Fruit fly (Drosophila melanogaster) whole organism, embryonic: ENCODE results near the gene Rbf2.

ENCODE experiments used
- Ada2b ChIP-seq: fragments of 200-800 bp; sonication (Bioruptor generic); IDR thresholded peaks from 2 replicates; pipeline ENCODE4 v1.3.6; 2022; ENCODE audit warnings: missing biosample characterization, missing genetic modification characterization
- CG12155 ChIP-seq: fragments of 200-800 bp; sonication (Bioruptor generic); optimal IDR thresholded peaks from 3 replicates; lab custom pipeline; 2016; ENCODE audit warnings: missing biosample characterization, missing genetic modification characterization
- CG13123 ChIP-seq: fragments of 200-800 bp; sonication (Bioruptor generic); optimal IDR thresholded peaks from 2 replicates; lab custom pipeline; 2016; ENCODE audit warnings: missing biosample characterization, missing genetic modification characterization
- CG13296 ChIP-seq: fragments of 200-800 bp; sonication (Bioruptor generic); optimal IDR thresholded peaks from 3 replicates; lab custom pipeline; 2018; ENCODE audit warnings: missing biosample characterization, mild to moderate bottlenecking, missing genetic modification characterization
- CG15073 ChIP-seq: fragments of 200-800 bp; sonication (Bioruptor generic); optimal IDR thresholded peaks from 2 replicates; lab custom pipeline; 2016; ENCODE audit warnings: missing biosample characterization, missing genetic modification characterization
- CG17912 ChIP-seq: fragments of 200-800 bp; sonication (Bioruptor generic); optimal IDR thresholded peaks from 2 replicates; lab custom pipeline; 2018; ENCODE audit warnings: missing biosample characterization, mild to moderate bottlenecking, missing genetic modification characterization
- CG1832 ChIP-seq: fragments of 200-800 bp; sonication (Bioruptor generic); optimal IDR thresholded peaks from 2 replicates; lab custom pipeline; 2017; ENCODE audit warnings: missing biosample characterization, mild to moderate bottlenecking, missing genetic modification characterization, inconsistent platforms
- CG30431 ChIP-seq: fragments of 200-800 bp; sonication (Bioruptor generic); optimal IDR thresholded peaks from 2 replicates; lab custom pipeline; 2017; ENCODE audit warnings: missing biosample characterization, missing genetic modification characterization
- CG34224 ChIP-seq: fragments of 200-800 bp; sonication (Bioruptor generic); IDR thresholded peaks from 3 replicates; pipeline ENCODE4 v1.3.6; 2022; ENCODE audit warnings: missing biosample characterization, missing genetic modification characterization; ENCODE audit not compliant: partially characterized antibody
- CG3847 ChIP-seq: fragments of 200-800 bp; sonication (Bioruptor generic); IDR thresholded peaks from 2 replicates; pipeline ENCODE4 v1.3.6; 2022; ENCODE audit warnings: missing biosample characterization, missing genetic modification characterization
- CG5180 ChIP-seq: fragments of 200-800 bp; sonication (Bioruptor generic); optimal IDR thresholded peaks from 3 replicates; lab custom pipeline; 2017; ENCODE audit warnings: missing biosample characterization, missing genetic modification characterization, mild to moderate bottlenecking, moderate library complexity, missing genetic modification reagents
- CG5953 ChIP-seq: fragments of 200-800 bp; sonication (Bioruptor generic); IDR thresholded peaks from 2 replicates; pipeline ENCODE4 v1.3.6; 2022; ENCODE audit warnings: missing biosample characterization, missing genetic modification characterization
- CG6813 ChIP-seq: fragments of 200-800 bp; sonication (Bioruptor generic); optimal IDR thresholded peaks from 2 replicates; lab custom pipeline; 2017; ENCODE audit warnings: missing biosample characterization, missing genetic modification characterization, mild to moderate bottlenecking, moderate library complexity, missing genetic modification reagents
- CG7357 ChIP-seq: fragments of 200-800 bp; sonication (Bioruptor generic); IDR thresholded peaks from 3 replicates; pipeline ENCODE4 v1.3.6; 2022; ENCODE audit warnings: missing biosample characterization, missing genetic modification characterization
- CG7963 ChIP-seq: fragments of 200-800 bp; sonication (Bioruptor generic); IDR thresholded peaks from 3 replicates; pipeline ENCODE4 v1.3.6; 2022; ENCODE audit warnings: missing biosample characterization, missing genetic modification characterization; ENCODE audit not compliant: partially characterized antibody
- CG8290 ChIP-seq, 3 experiments: fragments of 200-800 bp; sonication (Bioruptor generic); optimal IDR thresholded peaks; 2 replicates each; lab custom pipeline; 2016 to 2019; ENCODE audit warnings: missing biosample characterization in 3 of 3, missing genetic modification characterization in 3 of 3, mild to moderate bottlenecking in 2 of 3, moderate library complexity in 1 of 3
- CG8765 ChIP-seq: fragments of 200-800 bp; sonication (Bioruptor generic); IDR thresholded peaks from 2 replicates; pipeline ENCODE4 v1.3.6; 2022; ENCODE audit warnings: missing biosample characterization, missing genetic modification characterization
- CG9797 ChIP-seq: fragments of 200-800 bp; sonication (Bioruptor generic); optimal IDR thresholded peaks from 3 replicates; lab custom pipeline; 2018; ENCODE audit warnings: missing biosample characterization, mild to moderate bottlenecking, missing genetic modification characterization
- CHES-1-like ChIP-seq: fragments of 200-800 bp; sonication (Bioruptor generic); optimal IDR thresholded peaks from 2 replicates; lab custom pipeline; 2016; ENCODE audit warnings: missing biosample characterization, missing genetic modification characterization
- Doc2 ChIP-seq: fragments of 200-800 bp; sonication (Bioruptor generic); IDR thresholded peaks from 2 replicates; pipeline ENCODE4 v1.3.6; 2022; ENCODE audit warnings: missing biosample characterization, missing genetic modification characterization
- Elba2 ChIP-seq: fragments of 200-800 bp; sonication (Bioruptor generic); optimal IDR thresholded peaks from 3 replicates; lab custom pipeline; 2016; ENCODE audit warnings: missing biosample characterization, missing genetic modification characterization
- HLH4C ChIP-seq: fragments of 200-800 bp; sonication (Bioruptor generic); IDR thresholded peaks from 3 replicates; pipeline ENCODE4 v1.3.6; 2022; ENCODE audit warnings: missing biosample characterization, missing genetic modification characterization; ENCODE audit not compliant: partially characterized antibody
- HLH54F ChIP-seq: fragments of 200-800 bp; sonication (Bioruptor generic); optimal IDR thresholded peaks from 3 replicates; lab custom pipeline; 2016; ENCODE audit warnings: missing biosample characterization, missing genetic modification characterization
- Med ChIP-seq: fragments of 200-800 bp; sonication (Bioruptor generic); peaks from one replicate; lab custom pipeline; 2016; ENCODE audit warnings: missing biosample characterization, missing genetic modification characterization, mild to moderate bottlenecking, inconsistent platforms, moderate library complexity
- Myb ChIP-seq: fragments of 200-800 bp; sonication (Bioruptor generic); optimal IDR thresholded peaks from 2 replicates; lab custom pipeline; 2016; ENCODE audit warnings: missing biosample characterization, missing genetic modification characterization
- Nf-YB ChIP-seq: fragments of 200-800 bp; sonication (Bioruptor generic); optimal IDR thresholded peaks from 3 replicates; lab custom pipeline; 2019; ENCODE audit warnings: missing biosample characterization, mild to moderate bottlenecking, missing genetic modification characterization, moderate library complexity
- Nf-YC ChIP-seq: fragments of 200-800 bp; optimal IDR thresholded peaks from 3 replicates; lab custom pipeline; 2019; ENCODE audit warnings: missing biosample characterization, mild to moderate bottlenecking, missing genetic modification characterization, moderate library complexity
- Optix ChIP-seq: fragments of 200-800 bp; sonication (Bioruptor generic); IDR thresholded peaks from 3 replicates; pipeline ENCODE4 v1.3.6; 2022; ENCODE audit warnings: missing biosample characterization, missing genetic modification characterization
- Pdp1 ChIP-seq, 2 experiments: fragments of 200-800 bp; sonication (Bioruptor generic); optimal IDR thresholded peaks; 3 replicates each; lab custom pipeline; 2016; ENCODE audit warnings: missing biosample characterization in 2 of 2, missing genetic modification characterization in 2 of 2, mild to moderate bottlenecking in 1 of 2, moderate library complexity in 1 of 2
- Ptx1 ChIP-seq: fragments of 200-800 bp; sonication (Bioruptor generic); IDR thresholded peaks from 2 replicates; pipeline ENCODE4 v1.3.6; 2022; ENCODE audit warnings: missing biosample characterization, missing genetic modification characterization
- Sin3A ChIP-seq: fragments of >200 bp; optimal IDR thresholded peaks from 2 replicates; lab custom pipeline; 2018
- Ssrp ChIP-seq: fragments of 200-800 bp; sonication (Bioruptor generic); optimal IDR thresholded peaks from 2 replicates; lab custom pipeline; 2018; ENCODE audit warnings: missing biosample characterization, mild to moderate bottlenecking, missing genetic modification characterization, moderate library complexity
- Tbp ChIP-seq: fragments of >200 bp; optimal IDR thresholded peaks from 2 replicates; lab custom pipeline; 2018; ENCODE audit warnings: missing biosample characterization, missing genetic modification characterization
- amos ChIP-seq: fragments of 200-800 bp; sonication (Bioruptor generic); IDR thresholded peaks from 2 replicates; pipeline ENCODE4 v1.3.6; 2022; ENCODE audit warnings: missing biosample characterization, missing genetic modification characterization; ENCODE audit not compliant: partially characterized antibody
- az2 ChIP-seq: fragments of 200-800 bp; sonication (Bioruptor generic); optimal IDR thresholded peaks from 3 replicates; lab custom pipeline; 2016; ENCODE audit warnings: missing biosample characterization, missing genetic modification characterization
- br ChIP-seq: fragments of >200 bp; optimal IDR thresholded peaks from 2 replicates; lab custom pipeline; 2017
- corto ChIP-seq: fragments of 200-800 bp; sonication (Bioruptor generic); optimal IDR thresholded peaks from 2 replicates; lab custom pipeline; 2016; ENCODE audit warnings: missing biosample characterization, mild to moderate bottlenecking, missing genetic modification characterization, moderate library complexity
- grau ChIP-seq: fragments of 200-800 bp; optimal IDR thresholded peaks from 3 replicates; lab custom pipeline; 2019; ENCODE audit warnings: missing biosample characterization, mild to moderate bottlenecking, missing genetic modification characterization, moderate library complexity
- grn ChIP-seq: fragments of 200-800 bp; sonication (Bioruptor generic); optimal IDR thresholded peaks from 3 replicates; lab custom pipeline; 2017; ENCODE audit warnings: missing biosample characterization, missing genetic modification characterization
- pan ChIP-seq, 4 experiments: fragments of >200 bp in 3 of 4; fragments of 200-800 bp in 1 of 4; sonication (Bioruptor generic) in 1 of 4; optimal IDR thresholded peaks in 3 of 4; IDR thresholded peaks in 1 of 4; 2 replicates each; pipeline versions ENCODE4 v1.3.6 to Lab custom; 2017 to 2022; ENCODE audit warnings: missing biosample characterization in 2 of 4, missing genetic modification characterization in 2 of 4, mixed read lengths in 1 of 4
- pb ChIP-seq: fragments of 200-800 bp; sonication (Bioruptor generic); optimal IDR thresholded peaks from 3 replicates; lab custom pipeline; 2016; ENCODE audit warnings: missing biosample characterization, missing genetic modification characterization
- scrt ChIP-seq: fragments of 200-800 bp; sonication (Bioruptor generic); optimal IDR thresholded peaks from 2 replicates; lab custom pipeline; 2018; ENCODE audit warnings: missing biosample characterization, mild to moderate bottlenecking, missing genetic modification characterization, moderate library complexity
- shn ChIP-seq: fragments of 200-800 bp; sonication (Bioruptor generic); optimal IDR thresholded peaks from 3 replicates; lab custom pipeline; 2016; ENCODE audit warnings: missing biosample characterization, missing genetic modification characterization
- sob ChIP-seq: fragments of 200-800 bp; sonication (Bioruptor generic); IDR thresholded peaks from 2 replicates; pipeline ENCODE4 v1.3.6; 2022; ENCODE audit warnings: missing biosample characterization, missing genetic modification characterization
- stc ChIP-seq: fragments of 200-800 bp; sonication (Bioruptor generic); IDR thresholded peaks from 2 replicates; pipeline ENCODE4 v1.3.6; 2022; ENCODE audit warnings: missing biosample characterization, missing genetic modification characterization
- tap ChIP-seq: fragments of 200-800 bp; optimal IDR thresholded peaks from 3 replicates; lab custom pipeline; 2019; ENCODE audit warnings: missing biosample characterization, mild to moderate bottlenecking, missing genetic modification characterization, moderate library complexity
- vfl ChIP-seq: fragments of 200-800 bp; sonication (Bioruptor generic); optimal IDR thresholded peaks from 2 replicates; lab custom pipeline; 2016; ENCODE audit warnings: missing biosample characterization, missing genetic modification characterization
- vvl ChIP-seq: fragments of 200-800 bp; sonication (Bioruptor generic); IDR thresholded peaks from 2 replicates; pipeline ENCODE4 v1.3.6; 2022; ENCODE audit warnings: missing biosample characterization, missing genetic modification characterization
- wor ChIP-seq: fragments of 200-800 bp; sonication (Bioruptor generic); IDR thresholded peaks from 2 replicates; pipeline ENCODE4 v1.3.6; 2022; ENCODE audit warnings: missing biosample characterization, missing genetic modification characterization
- zen ChIP-seq: fragments of 200-800 bp; sonication (Bioruptor generic); optimal IDR thresholded peaks from 3 replicates; lab custom pipeline; 2018; ENCODE audit warnings: missing biosample characterization, mild to moderate bottlenecking, missing genetic modification characterization, moderate library complexity

Gene Rbf2

DNA sequence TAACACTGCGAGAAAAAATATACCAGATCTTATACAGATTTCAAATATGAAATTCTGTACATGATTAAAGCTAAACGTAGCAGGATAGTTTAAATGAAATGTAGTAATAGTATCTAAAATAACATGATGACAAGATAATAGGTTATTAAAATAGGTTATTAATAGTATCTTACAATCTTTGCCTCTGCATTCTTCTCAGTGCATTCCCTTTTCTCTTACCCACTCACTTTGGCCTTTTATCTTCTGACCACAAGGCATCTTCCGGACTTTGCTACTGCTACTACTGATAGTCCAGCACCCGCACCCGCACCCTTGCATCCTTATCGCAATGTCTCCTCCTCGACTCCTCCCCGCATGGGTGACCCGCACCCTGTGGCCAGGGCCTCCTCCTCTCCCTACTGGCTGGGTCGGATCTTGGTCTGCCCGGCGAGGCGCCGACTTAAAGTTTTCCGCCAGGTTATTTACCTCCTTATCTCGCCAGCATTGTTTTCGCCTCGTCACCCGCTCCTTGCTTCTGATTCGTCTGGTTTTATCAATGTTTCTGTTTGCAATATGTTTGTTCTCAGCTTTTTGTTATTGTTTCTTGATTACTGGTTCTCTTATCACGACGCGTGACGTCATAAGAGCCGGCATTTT is 19.4 kb downstream of the Rbf2 start (continued):
- TF ChIP-seq HLH54F (GFP tag; lab: Kevin White, UChicago): no peak
- TF ChIP-seq sob (GFP tag; lab: Robert Waterston, UW): peak; percentile 37
- TF ChIP-seq CG1832 (GFP tag; lab: Kevin White, UChicago): no peak
- TF ChIP-seq CG9797 (GFP tag; lab: Kevin White, UChicago): no peak
- TF ChIP-seq CG30431 (GFP tag; lab: Kevin White, UChicago): no peak
- no peak for TF ChIP-seq pb (GFP tag; lab: Kevin White, UChicago)
- no peak for TF ChIP-seq Tbp (GFP tag; lab: Kevin White, UChicago)
- TF ChIP-seq vfl (GFP tag; lab: Kevin White, UChicago): no peak
- peak; percentile 43 for TF ChIP-seq zen (tag; lab: Kevin White, UChicago)
- no peak for TF ChIP-seq corto (GFP tag; lab: Kevin White, UChicago)
- TF ChIP-seq tap (tag; lab: Kevin White, UChicago): peak; percentile 11
- TF ChIP-seq Myb (GFP tag; lab: Kevin White, UChicago): peak; percentile 4
- TF ChIP-seq CG13123: no peak
- no peak for TF ChIP-seq CG8765 (GFP tag; lab: Robert Waterston, UW)
- no peak for TF ChIP-seq HLH4C (GFP tag; lab: Robert Waterston, UW)
- no peak for TF ChIP-seq br (lab: Kevin White, UChicago)
- 0 out of 2 replicates have a peak, but pooled peaks have one; percentile 29 for TF ChIP-seq Ptx1 (GFP tag; lab: Robert Waterston, UW)
- peak; percentile 38 for TF ChIP-seq Ssrp (tag; lab: Kevin White, UChicago)
- no peak for TF ChIP-seq grn (GFP tag; lab: Kevin White, UChicago)
- TF ChIP-seq amos: no peak
- TF ChIP-seq stc (GFP tag; lab: Robert Waterston, UW): peak; percentile 60; the same call in 1 of the 2 replicates
- no peak for TF ChIP-seq CG8290 (GFP tag; optimal IDR thresholded peaks at IDR 0.05; lab: Kevin White, UChicago)
- peak in 1 of 2 experiments; percentile 19 for TF ChIP-seq CG8290 (tag; optimal IDR thresholded peaks at IDR 0.05; lab: Kevin White, UChicago)
- no peak for TF ChIP-seq CG5180 (GFP tag; lab: Kevin White, UChicago)
- TF ChIP-seq CG12155 (GFP tag; lab: Kevin White, UChicago): peak; percentile 51
- TF ChIP-seq CG13296 (GFP tag; lab: Kevin White, UChicago): no peak
- peak; percentile 83 for TF ChIP-seq Nf-YB
- no peak for TF ChIP-seq wor (GFP tag; lab: Robert Waterston, UW)
- peak; percentile 32; the same call in 1 of the 2 replicates for TF ChIP-seq Ada2b (GFP tag; lab: Robert Waterston, UW)
- TF ChIP-seq CG34224 (GFP tag; lab: Robert Waterston, UW): no peak
- TF ChIP-seq Doc2: no peak
- no peak for TF ChIP-seq CG5953 (GFP tag; lab: Robert Waterston, UW)
- TF ChIP-seq scrt: peak; percentile 4
- no peak for TF ChIP-seq Elba2 (GFP tag; lab: Kevin White, UChicago)
- TF ChIP-seq az2 (GFP tag; lab: Kevin White, UChicago): peak; percentile 28
- no peak for TF ChIP-seq Pdp1 (GFP tag; optimal IDR thresholded peaks at IDR 0.05; lab: Kevin White, UChicago)
- peak; percentile 14 for TF ChIP-seq CHES-1-like
- no peak for TF ChIP-seq Optix (GFP tag; lab: Robert Waterston, UW)
- TF ChIP-seq Sin3A: no peak
- TF ChIP-seq Nf-YC (tag; lab: Kevin White, UChicago): peak; percentile 77
- TF ChIP-seq shn (GFP tag; lab: Kevin White, UChicago): no peak
- no peak for TF ChIP-seq CG17912 (GFP tag; lab: Kevin White, UChicago)
- peak; percentile 60; the same call in 1 of the 2 replicates for TF ChIP-seq vvl (GFP tag; lab: Robert Waterston, UW)
- no peak for TF ChIP-seq CG15073
- no peak for TF ChIP-seq CG7357
- no peak for TF ChIP-seq CG3847 (GFP tag; lab: Robert Waterston, UW)
- peak; percentile 68 for TF ChIP-seq grau
- no peak for TF ChIP-seq CG7963 (GFP tag; lab: Robert Waterston, UW)
- no peak for TF ChIP-seq CG6813
- peak; percentile 66 for TF ChIP-seq Med
- TF ChIP-seq pan (optimal IDR thresholded peaks at IDR 0.05; lab: Kevin White, UChicago): no peak
- TF ChIP-seq pan (GFP tag; optimal IDR thresholded peaks at IDR 0.05 in 1 of 2, IDR thresholded peaks at IDR 0.05 in 1 of 2): peak in 1 of 2 experiments; percentile 39
